Worm (Caenorhabditis elegans) whole organism, midembryonic: ENCODE data around the gene ttr-36.

Experiments
- T22C8.4 ChIP-seq: fragments of 200-800 bp; sonication (Bioruptor generic); IDR thresholded peaks from 2 replicates; pipeline ENCODE4 v1.3.6; 2022; ENCODE audit warnings: missing genetic modification characterization, missing compliant biosample characterization
- cog-1 ChIP-seq: sonication (generic microtip); optimal IDR thresholded peaks from 2 replicates; lab custom pipeline; 2016; ENCODE audit warnings: missing genetic modification characterization, missing compliant biosample characterization
- flt-1 ChIP-seq: fragments of 200-800 bp; sonication (Bioruptor generic); IDR thresholded peaks from 2 replicates; pipeline ENCODE4 v1.3.6; 2022; ENCODE audit warnings: missing genetic modification characterization, missing compliant biosample characterization
- klf-2 ChIP-seq: fragments of 200-800 bp; sonication (Bioruptor generic); conservative IDR thresholded peaks from 2 replicates; pipeline ENCODE4 v1.3.6; 2022; ENCODE audit warnings: missing genetic modification reagents, missing genetic modification characterization, missing compliant biosample characterization
- med-1 ChIP-seq: sonication (generic microtip); optimal IDR thresholded peaks from 2 replicates; lab custom pipeline; 2017; ENCODE audit warnings: missing genetic modification characterization, mild to moderate bottlenecking, missing compliant biosample characterization, antibody characterized with exemption, missing genetic modification reagents; ENCODE audit not compliant: insufficient read depth
- ref-1 ChIP-seq: fragments of 200-800 bp; sonication (Bioruptor generic); conservative IDR thresholded peaks from 2 replicates; pipeline ENCODE4 v1.3.6; 2022; ENCODE audit warnings: missing genetic modification reagents, missing genetic modification characterization, missing compliant biosample characterization
- tab-1 ChIP-seq: fragments of 200-800 bp; sonication (Bioruptor generic); IDR thresholded peaks from 2 replicates; pipeline ENCODE4 v1.3.6; 2022; ENCODE audit warnings: missing genetic modification characterization, missing compliant biosample characterization
- ztf-23 ChIP-seq: fragments of 200-800 bp; sonication (Bioruptor generic); IDR thresholded peaks from 2 replicates; pipeline ENCODE4 v1.3.6; 2022; ENCODE audit warnings: missing genetic modification reagents, missing genetic modification characterization, missing compliant biosample characterization
- ztf-29 ChIP-seq: fragments of 200-800 bp; sonication (Bioruptor generic); IDR thresholded peaks from 2 replicates; pipeline ENCODE4 v1.3.6; 2022; ENCODE audit warnings: missing genetic modification reagents, missing genetic modification characterization, missing compliant biosample characterization

The ttr-36 gene

ce11 chrX:6510627-6511026, at the start of gene ttr-36:
Gene ttr-36 (plus strand): TSS chrX:6510927.
- TF ChIP-seq cog-1 (no peak), T22C8.4 (GFP tag; lab: Robert Waterston, UW) (no peak), med-1 (GFP tag; lab: Kevin White, UChicago) (no peak), ztf-23 (GFP tag; lab: Robert Waterston, UW) (no peak), ref-1 (GFP tag; lab: Robert Waterston, UW) (no peak), flt-1 (GFP tag; lab: Robert Waterston, UW) (no peak), tab-1 (GFP tag; lab: Robert Waterston, UW) (no peak), klf-2 (GFP tag; lab: Robert Waterston, UW) (no peak), ztf-29 (GFP tag; lab: Robert Waterston, UW) (no peak)

- TF ChIP-seq ref-1 (GFP tag; lab: Robert Waterston, UW) (no peak), T22C8.4 (GFP tag; lab: Robert Waterston, UW) (no peak), tab-1 (GFP tag; lab: Robert Waterston, UW) (no peak), klf-2 (GFP tag; lab: Robert Waterston, UW) (no peak), ztf-23 (GFP tag; lab: Robert Waterston, UW) (no peak), ztf-29 (GFP tag; lab: Robert Waterston, UW) (no peak), flt-1 (GFP tag; lab: Robert Waterston, UW) (no peak), med-1 (GFP tag; lab: Kevin White, UChicago) (no peak), cog-1 (no peak)
Observed at ce11 chrX:6461729-6462128, 49.0 kb upstream of the ttr-36 start, which contains the start of gene K04E7.1. Gene K04E7.1 (plus strand): TSS chrX:6462029.

- TF ChIP-seq med-1 (GFP tag; lab: Kevin White, UChicago) (no peak), flt-1 (GFP tag; lab: Robert Waterston, UW) (no peak), klf-2 (GFP tag; lab: Robert Waterston, UW) (no peak), ztf-29 (GFP tag; lab: Robert Waterston, UW) (no peak), ztf-23 (GFP tag; lab: Robert Waterston, UW) (no peak), ref-1 (GFP tag; lab: Robert Waterston, UW) (no peak), cog-1 (no peak), T22C8.4 (GFP tag; lab: Robert Waterston, UW) (no peak), tab-1 (GFP tag; lab: Robert Waterston, UW) (no peak)
Observed at ce11 chrX:6462479-6462878, 48.2 kb upstream of the ttr-36 start.

ce11 chrX:6462995-6463462, 47.7 kb upstream of the ttr-36 start, which contains the start of gene C15B12.2:
Gene C15B12.2 (plus strand): TSS chrX:6463412.
- TF ChIP-seq ref-1 (GFP tag; lab: Robert Waterston, UW) (no peak), ztf-29 (GFP tag; lab: Robert Waterston, UW) (no peak), ztf-23 (GFP tag; lab: Robert Waterston, UW) (no peak), flt-1 (GFP tag; lab: Robert Waterston, UW) (no peak), med-1 (GFP tag; lab: Kevin White, UChicago) (no peak), cog-1 (no peak)

- TF ChIP-seq ref-1 (GFP tag; lab: Robert Waterston, UW): no peak
- no peak for TF ChIP-seq flt-1 (GFP tag; lab: Robert Waterston, UW)
- no peak for TF ChIP-seq tab-1 (GFP tag; lab: Robert Waterston, UW)
- no peak for TF ChIP-seq klf-2 (GFP tag; lab: Robert Waterston, UW)
- no peak for TF ChIP-seq cog-1
- no peak for TF ChIP-seq T22C8.4 (GFP tag; lab: Robert Waterston, UW)
- TF ChIP-seq med-1 (GFP tag; lab: Kevin White, UChicago): no peak
- TF ChIP-seq ztf-23 (GFP tag; lab: Robert Waterston, UW): no peak
- TF ChIP-seq ztf-29 (GFP tag; lab: Robert Waterston, UW): no peak
Observed at ce11 chrX:6467462-6467861, 43.3 kb upstream of the ttr-36 start, which contains the start of gene C15B12.3. Gene C15B12.3 (minus strand): TSS chrX:6467562.

- no peak for TF ChIP-seq cog-1
Observed at ce11 chrX:6468499-6468898, 42.2 kb upstream of the ttr-36 start, which contains the start of gene C15B12.9. Gene C15B12.9 (plus strand): TSS chrX:6468799.

ce11 chrX:6473698-6474314, 36.9 kb upstream of the ttr-36 start, which contains the start of the genes C15B12.4 and C15B12.8:
Gene C15B12.4 (minus strand): TSS chrX:6473748.
Gene C15B12.8 (plus strand): TSS chrX:6474264.
- TF ChIP-seq flt-1 (GFP tag; lab: Robert Waterston, UW) (no peak), ztf-23 (GFP tag; lab: Robert Waterston, UW) (no peak), cog-1 (no peak), ref-1 (GFP tag; lab: Robert Waterston, UW) (no peak), med-1 (GFP tag; lab: Kevin White, UChicago) (no peak), ztf-29 (GFP tag; lab: Robert Waterston, UW) (no peak), T22C8.4 (GFP tag; lab: Robert Waterston, UW) (no peak), klf-2 (GFP tag; lab: Robert Waterston, UW) (no peak), tab-1 (GFP tag; lab: Robert Waterston, UW) (no peak)

- TF ChIP-seq tab-1 (GFP tag; lab: Robert Waterston, UW) (no peak), med-1 (GFP tag; lab: Kevin White, UChicago) (no peak), cog-1 (no peak), flt-1 (GFP tag; lab: Robert Waterston, UW) (no peak), T22C8.4 (GFP tag; lab: Robert Waterston, UW) (no peak), ztf-29 (GFP tag; lab: Robert Waterston, UW) (no peak), klf-2 (GFP tag; lab: Robert Waterston, UW) (no peak), ref-1 (GFP tag; lab: Robert Waterston, UW) (no peak), ztf-23 (GFP tag; lab: Robert Waterston, UW) (no peak)
Observed at ce11 chrX:6476540-6476939, 34.2 kb upstream of the ttr-36 start, which contains the start of gene C15B12.1. Gene C15B12.1 (plus strand): TSS chrX:6476810.

ce11 chrX:6484780-6485179, 25.9 kb upstream of the ttr-36 start, which contains the start of gene gar-1:
Gene gar-1 (minus strand): TSS chrX:6484880.
- TF ChIP-seq flt-1 (GFP tag; lab: Robert Waterston, UW) (no peak), T22C8.4 (GFP tag; lab: Robert Waterston, UW) (no peak), klf-2 (GFP tag; lab: Robert Waterston, UW) (no peak), med-1 (GFP tag; lab: Kevin White, UChicago) (no peak), ztf-23 (GFP tag; lab: Robert Waterston, UW) (no peak), ztf-29 (GFP tag; lab: Robert Waterston, UW) (no peak), tab-1 (GFP tag; lab: Robert Waterston, UW) (no peak), cog-1 (no peak), ref-1 (GFP tag; lab: Robert Waterston, UW) (no peak)
